Worm (Caenorhabditis elegans): ENCODE measurements around the gene C38D9.8.

DNA sequence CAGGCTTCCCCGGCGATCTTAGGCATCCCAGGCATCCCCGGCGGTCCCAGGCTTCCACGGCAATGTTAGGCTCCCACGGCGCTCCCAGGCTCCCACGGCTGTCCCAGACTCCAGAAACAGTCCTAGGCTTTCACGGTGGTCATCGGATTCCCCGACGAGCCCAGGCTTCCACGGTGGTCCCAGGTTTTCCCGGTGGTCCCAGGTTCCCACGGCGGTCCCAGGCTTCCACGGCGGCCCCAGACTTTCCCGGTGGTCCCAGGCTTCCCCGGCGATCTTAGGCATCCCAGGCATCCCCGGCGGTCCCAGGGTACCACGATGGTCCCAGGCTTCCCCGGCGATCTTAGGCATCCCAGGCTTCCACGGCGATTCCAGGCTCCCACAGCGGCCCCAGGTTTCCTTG lies 4.0 kb downstream of the C38D9.8 start:
- TF ChIP-seq tbx-37 (GFP tag; conservative IDR thresholded peaks at IDR 0.05) (no peak), sea-1 (GFP tag; conservative IDR thresholded peaks at IDR 0.05) (no peak), ama-1 (optimal IDR thresholded peaks at IDR 0.05) (no peak), pes-1 (GFP tag; IDR thresholded peaks at IDR 0.05) (no peak), tbx-11 (GFP tag; IDR thresholded peaks at IDR 0.05) (no peak), aly-1 (tag; optimal IDR thresholded peaks at IDR 0.05) (no peak), F13C5.2 (tag; optimal IDR thresholded peaks at IDR 0.05) (no peak), hnd-1 (tag; optimal IDR thresholded peaks at IDR 0.05) (no peak), ceh-13 (GFP tag; optimal IDR thresholded peaks at IDR 0.05) (no peak), flt-1 (GFP tag; IDR thresholded peaks at IDR 0.05) (no peak), scrt-1 (GFP tag; IDR thresholded peaks at IDR 0.05) (no peak), hmbx-1 (tag; optimal IDR thresholded peaks at IDR 0.05) (no peak), hmg-4 (GFP tag; optimal IDR thresholded peaks at IDR 0.05) (no peak)

Measured in whole organism, early embryonic.